Fruit fly (Drosophila melanogaster) S2 (cell line): ENCODE measurements around the gene CG8509.
"Not testable (repeated sequence)": the region's sequence is repeated elsewhere in the genome, so short reads cannot be mapped to it uniquely, and the experiment has no call there.

Experiments used
- CG8478 ChIP-seq: fragments of >200 bp; optimal IDR thresholded peaks from 2 replicates; lab custom pipeline; 2018
- CTCF ChIP-seq, 2 experiments: fragments of >200 bp; optimal IDR thresholded peaks; 2 replicates each; lab custom pipeline; 2018

The CG8509 gene

DNA sequence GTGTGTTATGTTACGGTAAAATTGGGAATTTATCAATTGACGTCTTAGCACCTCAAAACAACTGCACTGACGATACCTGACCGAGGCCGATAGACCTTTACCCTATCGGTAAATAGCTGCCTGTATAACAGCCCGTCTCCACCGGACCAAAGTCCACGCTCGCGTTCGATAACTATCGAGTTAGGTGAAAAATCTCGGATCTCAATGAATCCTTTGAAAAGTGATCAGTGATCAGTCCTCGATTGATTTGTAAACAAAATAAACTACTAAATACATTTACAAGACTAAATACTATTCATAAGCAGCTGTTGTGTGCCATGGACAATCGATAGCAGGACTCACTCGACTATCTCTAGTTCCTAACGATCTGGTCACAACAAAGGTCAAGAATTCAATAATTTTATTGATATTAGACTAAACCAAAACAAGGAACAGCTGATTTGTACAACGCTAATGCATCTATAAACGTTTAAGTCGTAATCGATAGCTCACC lies 13.4 kb upstream of the CG8509 start, which contains the start of gene sordd1:
sordd1 (minus strand) TSS at position 78 of the 493 bp plus-strand sequence.
- not testable (repeated sequence) for TF ChIP-seq CG8478 (lab: Kevin White, UChicago); CTCF (optimal IDR thresholded peaks at IDR 0.05; lab: Kevin White, UChicago)

DNA sequence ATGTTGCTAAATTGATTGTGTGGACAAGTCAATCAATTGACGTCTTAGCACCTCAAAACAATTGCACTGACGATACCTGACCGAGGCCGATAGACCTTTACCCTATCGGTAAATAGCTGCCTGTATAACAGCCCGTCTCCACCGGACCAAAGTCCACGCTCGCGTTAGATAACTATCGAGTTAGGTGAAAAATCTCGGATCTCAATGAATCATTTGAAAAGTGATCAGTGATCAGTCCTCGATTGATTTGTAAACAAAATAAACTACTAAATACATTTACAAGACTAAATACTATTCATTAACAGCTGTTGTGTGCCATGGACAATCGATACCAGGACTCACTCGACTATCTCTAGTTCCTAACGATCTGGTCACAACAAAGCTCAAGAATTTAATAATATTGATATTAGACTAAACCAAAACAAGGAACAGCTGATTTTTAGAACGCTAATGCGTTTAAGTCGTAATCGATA lies 10.2 kb upstream of the CG8509 start, which contains the start of the genes sordd2 and CG15602:
sordd2 (minus strand) TSS at position 78 of the 473 bp plus-strand sequence.
CG15602 (plus strand) TSS at position 342 of the 473 bp plus-strand sequence.
- TF ChIP-seq CG8478 (lab: Kevin White, UChicago); CTCF (optimal IDR thresholded peaks at IDR 0.05; lab: Kevin White, UChicago): not testable (repeated sequence)

DNA sequence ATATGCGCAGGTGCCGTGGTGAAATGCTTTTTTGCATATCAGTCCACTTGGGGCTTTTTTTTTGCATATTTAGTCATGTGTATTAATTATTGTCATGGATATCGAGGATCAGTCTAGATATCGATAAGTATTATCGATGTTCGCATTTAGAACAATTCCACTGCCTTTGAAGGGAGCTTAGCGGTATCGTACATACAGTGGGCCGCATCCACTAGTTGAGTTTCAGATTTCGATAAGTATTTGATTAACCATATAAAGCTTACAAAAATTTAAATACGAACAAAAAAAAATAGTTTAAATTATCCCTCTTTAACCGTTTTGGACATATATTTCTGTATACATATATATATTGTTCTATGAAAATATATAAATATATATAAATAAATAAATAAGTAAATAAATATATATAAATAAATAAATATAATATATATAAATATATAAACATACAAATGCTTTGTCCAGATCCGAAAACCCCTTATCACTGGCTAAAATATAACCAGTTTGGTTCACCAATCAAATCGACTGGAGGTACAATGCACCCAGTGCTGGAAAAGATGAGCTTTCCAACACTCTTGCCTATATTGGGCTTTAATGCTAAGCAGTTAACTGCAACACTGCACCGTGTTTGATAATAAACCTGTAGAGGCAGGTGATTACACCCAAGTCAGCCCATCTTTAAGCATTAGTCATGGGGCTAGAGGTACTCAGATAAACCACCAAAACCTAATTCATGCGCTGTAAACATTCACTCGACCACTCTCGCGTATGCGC lies 6.3 kb upstream of the CG8509 start:
- TF ChIP-seq CG8478 (lab: Kevin White, UChicago): no peak
- TF ChIP-seq CTCF (optimal IDR thresholded peaks at IDR 0.05; lab: Kevin White, UChicago): no peak

- no peak for TF ChIP-seq CTCF (optimal IDR thresholded peaks at IDR 0.05; lab: Kevin White, UChicago)
- no peak for TF ChIP-seq CG8478 (lab: Kevin White, UChicago)
Measured at dm6 chrX:15803764-15804563, 5.4 kb upstream of the CG8509 start, which contains the start of the genes PGRP-LE and sd. Gene PGRP-LE, minus strand, starts transcription at chrX:15803880. Gene sd, plus strand, starts transcription at chrX:15804370.

- TF ChIP-seq CG8478 (lab: Kevin White, UChicago) (no peak), CTCF (optimal IDR thresholded peaks at IDR 0.05; lab: Kevin White, UChicago) (no peak)
Measured at dm6 chrX:15804790-15805189, 4.6 kb upstream of the CG8509 start.

- TF ChIP-seq CG8478 (lab: Kevin White, UChicago): no peak
- no peak for TF ChIP-seq CTCF (optimal IDR thresholded peaks at IDR 0.05; lab: Kevin White, UChicago)
Measured at dm6 chrX:15805523-15805922, 3.8 kb upstream of the CG8509 start.

- no peak for TF ChIP-seq CTCF (optimal IDR thresholded peaks at IDR 0.05; lab: Kevin White, UChicago)
- no peak for TF ChIP-seq CG8478 (lab: Kevin White, UChicago)
Measured at dm6 chrX:15807915-15808314, 1.4 kb upstream of the CG8509 start.

- TF ChIP-seq CTCF (optimal IDR thresholded peaks at IDR 0.05; lab: Kevin White, UChicago): no peak
- TF ChIP-seq CG8478 (lab: Kevin White, UChicago): no peak
Measured at dm6 chrX:15811666-15812614, 2.6 kb downstream of the CG8509 start.

DNA sequence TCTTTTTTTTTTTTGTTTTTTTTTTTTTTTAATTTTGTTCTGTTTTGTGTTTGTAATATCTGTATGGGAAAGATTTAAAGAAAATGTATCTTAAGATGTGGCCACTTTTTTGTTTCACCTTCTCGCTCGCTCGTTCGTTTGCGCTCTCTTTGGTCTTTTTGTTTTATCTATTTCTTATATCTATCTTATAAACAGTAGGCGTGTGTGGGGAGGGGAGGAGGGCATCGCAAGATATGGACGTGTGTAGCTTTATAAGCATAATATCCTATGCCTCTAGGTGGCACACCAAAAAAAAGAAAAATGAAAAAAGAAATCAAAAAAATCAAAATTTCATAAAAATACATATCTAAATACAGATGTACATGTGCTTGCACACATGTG lies 3.2 kb downstream of the CG8509 start:
- TF ChIP-seq CTCF (optimal IDR thresholded peaks at IDR 0.05; lab: Kevin White, UChicago) (no peak), CG8478 (lab: Kevin White, UChicago) (no peak)

DNA sequence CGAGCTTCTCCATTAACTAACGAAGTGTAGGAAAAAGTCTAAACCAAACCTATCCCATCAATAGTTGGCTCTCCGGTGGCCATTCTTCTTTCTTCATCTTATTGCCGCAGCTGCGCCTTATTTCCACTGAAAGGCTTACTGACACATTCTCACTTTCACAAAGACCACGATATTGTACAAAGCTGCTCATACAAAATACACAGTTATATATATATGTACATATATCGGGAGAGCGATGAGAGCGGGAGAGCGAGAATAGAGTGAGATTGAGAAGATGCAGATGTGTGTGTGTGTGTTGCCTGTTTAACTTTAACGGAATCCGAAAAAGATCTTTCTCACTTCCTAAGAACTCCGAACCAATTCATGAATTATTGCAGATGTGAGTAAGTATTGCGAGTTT lies 3.9 kb downstream of the CG8509 start:
- TF ChIP-seq CG8478 (lab: Kevin White, UChicago) (no peak), CTCF (optimal IDR thresholded peaks at IDR 0.05; lab: Kevin White, UChicago) (no peak)

dm6 chrX:15814485-15814884 lies 5.1 kb downstream of the CG8509 start:
- TF ChIP-seq CTCF (optimal IDR thresholded peaks at IDR 0.05; lab: Kevin White, UChicago) (no peak), CG8478 (lab: Kevin White, UChicago) (no peak)

DNA sequence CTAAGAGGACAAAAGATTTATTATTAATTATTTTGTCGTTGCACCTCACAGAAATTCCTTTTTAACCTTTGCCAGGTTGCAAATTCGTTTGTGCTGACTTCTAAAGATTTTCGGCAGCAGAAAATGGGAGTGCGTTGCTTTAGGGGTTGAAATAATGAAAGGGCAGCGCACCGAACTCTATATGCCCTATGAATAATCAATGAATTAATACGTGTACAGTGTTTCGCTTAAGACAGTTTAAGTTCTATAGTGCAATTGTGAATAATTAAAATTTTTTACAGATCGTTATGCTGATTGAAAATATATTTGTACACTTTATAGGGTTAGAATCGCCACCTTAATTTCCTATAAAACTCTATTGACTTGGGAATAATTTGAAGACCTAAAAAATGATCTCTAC lies 6.8 kb downstream of the CG8509 start:
- TF ChIP-seq CG8478 (lab: Kevin White, UChicago) (no peak), CTCF (optimal IDR thresholded peaks at IDR 0.05; lab: Kevin White, UChicago) (no peak)

DNA sequence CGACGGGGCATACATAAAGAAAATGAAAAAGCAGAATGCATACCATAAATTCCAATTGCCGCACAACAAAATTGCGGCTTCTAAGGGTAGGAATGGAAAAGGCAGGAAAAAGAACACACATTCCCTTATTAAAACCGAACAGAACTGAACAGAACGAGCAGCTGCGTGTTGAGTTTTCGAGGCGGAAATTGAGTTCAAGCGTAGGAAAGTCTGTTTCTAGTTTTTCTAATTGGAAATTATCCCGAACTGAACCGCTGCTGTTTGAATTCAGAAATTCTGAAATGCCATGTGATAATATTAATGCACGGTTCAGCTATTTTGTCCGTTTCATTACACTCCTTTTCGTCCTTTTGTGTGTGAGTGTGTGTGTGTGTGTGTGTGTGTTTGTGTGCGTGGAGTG lies 7.5 kb downstream of the CG8509 start:
- TF ChIP-seq CG8478 (lab: Kevin White, UChicago) (no peak), CTCF (optimal IDR thresholded peaks at IDR 0.05; lab: Kevin White, UChicago) (no peak)
